Worm (Caenorhabditis elegans): ENCODE results near the gene C33E10.8.
"Not testable (repeated sequence)": the region's sequence is repeated elsewhere in the genome, so short reads cannot be mapped to it uniquely, and the experiment has no call there.

The C33E10.8 gene

ce11 chrX:17294728-17295127 is at the start of gene C33E10.8:
C33E10.8 (minus strand) TSS chrX:17294828.
- no peak for TF ChIP-seq unc-62 (GFP tag; optimal IDR thresholded peaks at IDR 0.05)

ce11 chrX:17340484-17340883 is 45.9 kb upstream of the C33E10.8 start, which contains the start of gene C53C11.1:
C53C11.1 (plus strand) TSS chrX:17340784.
- TF ChIP-seq unc-62 (GFP tag; optimal IDR thresholded peaks at IDR 0.05), result no peak

ce11 chrX:17338944-17339343 is 44.3 kb upstream of the C33E10.8 start:
- no peak for TF ChIP-seq unc-62 (GFP tag; optimal IDR thresholded peaks at IDR 0.05)

DNA sequence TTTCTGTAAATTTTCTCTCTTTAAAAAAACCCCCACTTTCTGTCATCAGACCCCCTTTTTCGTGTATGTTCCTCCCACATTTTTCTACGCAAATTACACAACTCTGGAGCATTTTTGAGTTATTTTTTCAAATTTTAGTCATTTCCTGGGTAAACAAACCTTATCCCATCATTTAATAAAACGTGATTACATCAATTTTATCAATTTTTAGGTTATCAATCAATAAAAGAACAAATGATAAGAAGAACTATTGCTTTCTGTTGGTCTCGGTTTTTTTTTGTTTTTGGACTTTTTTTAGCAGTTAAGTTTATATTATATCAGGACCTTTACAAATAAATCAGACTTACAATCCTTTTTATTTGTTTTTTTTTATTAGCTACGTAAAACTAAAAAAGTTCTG is 41.7 kb upstream of the C33E10.8 start, which contains the start of gene C53C11.2:
TSS of gene C53C11.2 (plus strand) at position 284 of the 400 bp plus-strand sequence.
- TF ChIP-seq unc-62 (GFP tag; optimal IDR thresholded peaks at IDR 0.05), result no peak

ce11 chrX:17333752-17334151 is 39.1 kb upstream of the C33E10.8 start, which contains the start of gene C53C11.5:
C53C11.5 (plus strand) TSS chrX:17334052.
- no peak for TF ChIP-seq unc-62 (GFP tag; optimal IDR thresholded peaks at IDR 0.05)

- no peak for TF ChIP-seq unc-62 (GFP tag; optimal IDR thresholded peaks at IDR 0.05)
Observed at ce11 chrX:17330574-17330973, 35.9 kb upstream of the C33E10.8 start.

ce11 chrX:17329075-17329474 is 34.4 kb upstream of the C33E10.8 start:
- no peak for TF ChIP-seq unc-62 (GFP tag; optimal IDR thresholded peaks at IDR 0.05)

DNA sequence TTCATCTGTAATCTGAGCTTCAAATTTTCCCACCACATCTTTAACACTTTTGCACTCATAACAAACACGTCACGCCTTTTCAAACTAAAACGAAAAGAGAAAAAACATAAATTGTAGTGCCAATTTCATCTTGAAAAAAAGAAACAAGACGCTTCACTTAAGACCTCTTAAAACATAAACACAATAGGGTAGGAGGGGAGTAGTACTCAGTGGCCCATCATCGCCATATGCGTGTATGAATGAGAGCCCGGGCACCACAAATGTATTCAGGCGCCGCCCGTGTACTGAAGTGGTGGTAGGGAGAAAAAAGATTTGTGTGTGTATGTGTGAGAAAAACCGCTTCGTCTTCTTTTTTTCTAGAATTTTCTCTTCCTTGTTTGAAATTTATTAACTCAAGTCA is 32.6 kb upstream of the C33E10.8 start:
- no peak for TF ChIP-seq unc-62 (GFP tag; optimal IDR thresholded peaks at IDR 0.05)

- TF ChIP-seq unc-62 (GFP tag; optimal IDR thresholded peaks at IDR 0.05), result no peak
Observed at ce11 chrX:17324954-17325353, 30.3 kb upstream of the C33E10.8 start.

DNA sequence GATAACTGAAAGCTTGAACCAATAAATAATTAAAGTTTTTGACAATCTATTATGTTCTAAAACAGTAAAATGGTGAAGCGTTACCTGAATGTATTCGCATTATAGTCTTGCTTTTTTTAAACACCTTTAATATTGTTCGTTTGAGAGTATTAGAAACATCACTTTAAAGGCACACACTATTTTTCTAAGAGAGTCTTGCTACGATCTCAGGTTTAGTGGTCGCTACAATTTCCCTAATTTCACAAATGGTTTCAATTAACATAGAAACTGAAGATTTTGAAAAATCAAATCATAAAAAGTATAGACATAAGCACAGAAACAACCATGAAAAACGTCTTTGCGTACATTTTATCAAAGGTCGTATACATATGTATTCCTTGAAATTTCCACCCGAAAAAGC is 25.9 kb upstream of the C33E10.8 start:
- TF ChIP-seq unc-62 (GFP tag; optimal IDR thresholded peaks at IDR 0.05), result no peak

- no peak for TF ChIP-seq unc-62 (GFP tag; optimal IDR thresholded peaks at IDR 0.05)
Observed at ce11 chrX:17318284-17318683, 23.7 kb upstream of the C33E10.8 start, which contains the start of gene ptr-5. ptr-5 (plus strand) TSS chrX:17318584.

DNA sequence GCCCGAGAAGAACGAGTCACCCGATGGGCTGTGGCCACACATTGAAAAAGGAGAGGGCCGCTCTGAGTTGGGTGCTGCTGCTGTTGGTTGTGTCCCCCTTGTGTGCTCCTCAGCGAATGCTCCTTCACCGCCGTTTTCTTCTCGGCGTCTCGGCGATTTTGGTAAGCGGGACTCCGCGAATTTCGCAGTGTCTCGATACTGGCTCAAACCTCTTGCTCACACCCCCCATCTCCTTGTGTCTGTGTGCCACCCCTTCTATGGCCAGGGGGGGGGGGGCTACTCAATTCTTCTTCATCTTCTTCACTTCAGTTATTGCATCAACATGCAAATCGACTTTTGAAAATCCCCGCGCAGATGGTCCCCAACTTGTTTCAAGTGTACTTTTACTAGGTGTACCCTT is 20.3 kb upstream of the C33E10.8 start:
- TF ChIP-seq unc-62 (GFP tag; optimal IDR thresholded peaks at IDR 0.05), result no peak

- TF ChIP-seq unc-62 (GFP tag; optimal IDR thresholded peaks at IDR 0.05), result not testable (repeated sequence)
Observed at ce11 chrX:17310730-17311312, 16.2 kb upstream of the C33E10.8 start, which contains the start of gene C53C11.4. C53C11.4 (plus strand) TSS chrX:17310908.

ce11 chrX:17304920-17305319 is 10.3 kb upstream of the C33E10.8 start, which contains the start of gene C33E10.1:
C33E10.1 (plus strand) TSS chrX:17305220.
- not testable (repeated sequence) for TF ChIP-seq unc-62 (GFP tag; optimal IDR thresholded peaks at IDR 0.05)

ce11 chrX:17302419-17302818 is 7.8 kb upstream of the C33E10.8 start, which contains the start of gene fbxa-120:
fbxa-120 (plus strand) TSS chrX:17302719.
- no peak for TF ChIP-seq unc-62 (GFP tag; optimal IDR thresholded peaks at IDR 0.05)

ce11 chrX:17301900-17302299 is 7.3 kb upstream of the C33E10.8 start, which contains the start of gene C33E10.10:
C33E10.10 (minus strand) TSS chrX:17302000.
- TF ChIP-seq unc-62 (GFP tag; optimal IDR thresholded peaks at IDR 0.05), result no peak

- no peak for TF ChIP-seq unc-62 (GFP tag; optimal IDR thresholded peaks at IDR 0.05)
Observed at ce11 chrX:17300735-17301134, 6.1 kb upstream of the C33E10.8 start.
